Worm (Caenorhabditis elegans) whole organism, L3 larva: ENCODE results near the gene zfp-2.

Source experiments
- R02D3.7 ChIP-seq: fragments of 150-350 bp; optimal IDR thresholded peaks from 2 replicates; lab custom pipeline; 2014; ENCODE audit warnings: missing biosample characterization, missing genetic modification characterization
- ZK546.5 ChIP-seq: sonication (generic microtip); optimal IDR thresholded peaks from 2 replicates; lab custom pipeline; 2017; ENCODE audit warnings: missing biosample characterization, missing genetic modification characterization
- aly-2 ChIP-seq: fragments of 150-350 bp; optimal IDR thresholded peaks from 2 replicates; lab custom pipeline; 2014; ENCODE audit warnings: missing biosample characterization, missing genetic modification characterization
- ama-1 ChIP-seq: fragments of 150-350 bp; optimal IDR thresholded peaks from 2 replicates; lab custom pipeline; 2018
- ceh-16 ChIP-seq: sonication (generic microtip); optimal IDR thresholded peaks from 2 replicates; lab custom pipeline; 2017; ENCODE audit warnings: missing biosample characterization, missing genetic modification characterization
- ceh-28 ChIP-seq: fragments of 150-350 bp; optimal IDR thresholded peaks from 2 replicates; lab custom pipeline; 2014; ENCODE audit warnings: missing biosample characterization, missing genetic modification reagents, missing genetic modification characterization
- ceh-82 ChIP-seq: fragments of 150-350 bp; optimal IDR thresholded peaks from 2 replicates; lab custom pipeline; 2014; ENCODE audit warnings: missing biosample characterization, missing genetic modification characterization
- ceh-9 ChIP-seq: sonication (generic microtip); optimal IDR thresholded peaks from 2 replicates; lab custom pipeline; 2018; ENCODE audit warnings: missing biosample characterization, missing genetic modification characterization
- daf-12 ChIP-seq: fragments of 150-350 bp; optimal IDR thresholded peaks from 2 replicates; lab custom pipeline; 2014; ENCODE audit warnings: missing biosample characterization, missing genetic modification reagents, missing genetic modification characterization
- egl-27 ChIP-seq: sonication (generic microtip); optimal IDR thresholded peaks from 4 replicates; lab custom pipeline; 2017; ENCODE audit warnings: missing biosample characterization, missing genetic modification reagents, missing genetic modification characterization
- egl-5 ChIP-seq: fragments of 150-350 bp; optimal IDR thresholded peaks from 2 replicates; lab custom pipeline; 2017; ENCODE audit warnings: missing biosample characterization, missing genetic modification reagents, missing genetic modification characterization, inconsistent platforms
- elt-1 ChIP-seq: fragments of 150-350 bp; optimal IDR thresholded peaks from 2 replicates; lab custom pipeline; 2014; ENCODE audit warnings: missing biosample characterization, missing genetic modification characterization
- elt-2 ChIP-seq: sonication (generic microtip); optimal IDR thresholded peaks from 2 replicates; lab custom pipeline; 2016; ENCODE audit warnings: missing genetic modification reagents, mild to moderate bottlenecking, missing genetic modification characterization, missing compliant biosample characterization
- elt-3 ChIP-seq, 3 experiments: fragments of 150-350 bp in 1 of 3; sonication (generic microtip) in 2 of 3; optimal IDR thresholded peaks; 2 replicates in 2 of 3; 4 replicates in 1 of 3; lab custom pipeline; 2014 to 2017; ENCODE audit warnings: missing biosample characterization in 3 of 3, missing genetic modification characterization in 3 of 3
- eor-1 ChIP-seq, 2 experiments: fragments of 150-350 bp; optimal IDR thresholded peaks; 2 replicates each; lab custom pipeline; 2014 to 2018; ENCODE audit warnings: missing biosample characterization in 2 of 2, missing genetic modification characterization in 2 of 2
- fkh-10 ChIP-seq: sonication (generic microtip); optimal IDR thresholded peaks from 2 replicates; lab custom pipeline; 2017; ENCODE audit warnings: missing biosample characterization, missing genetic modification reagents, missing genetic modification characterization
- fkh-2 ChIP-seq: fragments of 150-350 bp; optimal IDR thresholded peaks from 2 replicates; lab custom pipeline; 2014; ENCODE audit warnings: missing biosample characterization, missing genetic modification reagents, missing genetic modification characterization
- fos-1 ChIP-seq: fragments of 150-350 bp; optimal IDR thresholded peaks from 2 replicates; lab custom pipeline; 2014; ENCODE audit warnings: missing biosample characterization, missing genetic modification characterization
- hmg-11 ChIP-seq: sonication (generic microtip); optimal IDR thresholded peaks from 2 replicates; lab custom pipeline; 2016; ENCODE audit warnings: missing genetic modification characterization, missing compliant biosample characterization
- jun-1 ChIP-seq: fragments of 150-350 bp; optimal IDR thresholded peaks from 2 replicates; lab custom pipeline; 2014; ENCODE audit warnings: missing biosample characterization, missing genetic modification reagents, missing genetic modification characterization
- lin-15B ChIP-seq: fragments of 150-350 bp; optimal IDR thresholded peaks from 2 replicates; lab custom pipeline; 2014; ENCODE audit warnings: missing biosample characterization, missing genetic modification characterization
- lin-39 ChIP-seq: fragments of 150-350 bp; optimal IDR thresholded peaks from 2 replicates; lab custom pipeline; 2018; ENCODE audit warnings: missing biosample characterization, missing genetic modification reagents, missing genetic modification characterization
- lsy-12 ChIP-seq: sonication (generic microtip); optimal IDR thresholded peaks from 2 replicates; lab custom pipeline; 2016; ENCODE audit warnings: mild to moderate bottlenecking, missing genetic modification characterization, missing compliant biosample characterization
- mdl-1 ChIP-seq: fragments of 150-350 bp; optimal IDR thresholded peaks from 2 replicates; lab custom pipeline; 2014; ENCODE audit warnings: missing biosample characterization, missing genetic modification characterization
- mml-1 ChIP-seq: fragments of 150-350 bp; sonication (generic microtip); optimal IDR thresholded peaks from 3 replicates; lab custom pipeline; 2014; ENCODE audit warnings: missing biosample characterization, missing genetic modification characterization
- nfya-1 ChIP-seq: sonication (generic microtip); optimal IDR thresholded peaks from 2 replicates; lab custom pipeline; 2017; ENCODE audit warnings: missing genetic modification characterization, mild to moderate bottlenecking, missing compliant biosample characterization, antibody characterized with exemption, moderate library complexity; ENCODE audit not compliant: insufficient read depth
- nhr-11 ChIP-seq: fragments of 150-350 bp; optimal IDR thresholded peaks from 2 replicates; lab custom pipeline; 2014; ENCODE audit warnings: missing biosample characterization, missing genetic modification characterization
- nhr-12 ChIP-seq: fragments of 150-350 bp; optimal IDR thresholded peaks from 2 replicates; lab custom pipeline; 2014; ENCODE audit warnings: missing biosample characterization, missing genetic modification characterization
- nhr-23 ChIP-seq: fragments of 150-350 bp; optimal IDR thresholded peaks from 2 replicates; lab custom pipeline; 2014; ENCODE audit warnings: missing biosample characterization, missing genetic modification reagents, missing genetic modification characterization
- nhr-237 ChIP-seq: fragments of 150-350 bp; optimal IDR thresholded peaks from 2 replicates; lab custom pipeline; 2014; ENCODE audit warnings: missing biosample characterization, missing genetic modification characterization
- nhr-25 ChIP-seq: sonication (generic microtip); optimal IDR thresholded peaks from 2 replicates; lab custom pipeline; 2017; ENCODE audit warnings: missing biosample characterization, missing genetic modification characterization
- nhr-28 ChIP-seq: fragments of 150-350 bp; optimal IDR thresholded peaks from 2 replicates; lab custom pipeline; 2014; ENCODE audit warnings: missing biosample characterization, missing genetic modification characterization
- nhr-43 ChIP-seq: sonication (generic microtip); optimal IDR thresholded peaks from 2 replicates; lab custom pipeline; 2016; ENCODE audit warnings: mild to moderate bottlenecking, missing genetic modification characterization, missing compliant biosample characterization; ENCODE audit not compliant: poor library complexity, severe bottlenecking
- nhr-67 ChIP-seq: fragments of 150-350 bp; optimal IDR thresholded peaks from 2 replicates; lab custom pipeline; 2014; ENCODE audit warnings: missing biosample characterization, missing genetic modification characterization
- nhr-76 ChIP-seq: fragments of 150-350 bp; sonication (generic microtip); optimal IDR thresholded peaks from 5 replicates; lab custom pipeline; 2014; ENCODE audit warnings: missing biosample characterization, missing genetic modification characterization
- nhr-77 ChIP-seq: fragments of 150-350 bp; optimal IDR thresholded peaks from 2 replicates; lab custom pipeline; 2014; ENCODE audit warnings: missing biosample characterization, missing genetic modification characterization
- pha-4 ChIP-seq: fragments of 150-350 bp; optimal IDR thresholded peaks from 2 replicates; lab custom pipeline; 2014; ENCODE audit warnings: missing biosample characterization, missing genetic modification reagents, missing genetic modification characterization
- pqm-1 ChIP-seq: fragments of 150-350 bp; optimal IDR thresholded peaks from 2 replicates; lab custom pipeline; 2017; ENCODE audit warnings: missing biosample characterization, missing genetic modification characterization, inconsistent platforms
- sea-2 ChIP-seq: fragments of 150-350 bp; sonication (generic microtip); optimal IDR thresholded peaks from 4 replicates; lab custom pipeline; 2014; ENCODE audit warnings: missing biosample characterization, missing genetic modification reagents, missing genetic modification characterization
- skn-1 ChIP-seq: fragments of 150-350 bp; optimal IDR thresholded peaks from 2 replicates; lab custom pipeline; 2014; ENCODE audit warnings: missing biosample characterization, missing genetic modification characterization
- snpc-4 ChIP-seq: fragments of 150-350 bp; optimal IDR thresholded peaks from 2 replicates; lab custom pipeline; 2014; ENCODE audit warnings: missing biosample characterization, missing genetic modification characterization
- tbx-2 ChIP-seq: sonication (generic microtip); optimal IDR thresholded peaks from 2 replicates; lab custom pipeline; 2016; ENCODE audit warnings: mild to moderate bottlenecking, missing genetic modification characterization, missing compliant biosample characterization
- unc-39 ChIP-seq: sonication (generic microtip); optimal IDR thresholded peaks from 4 replicates; lab custom pipeline; 2017; ENCODE audit warnings: missing biosample characterization, missing genetic modification characterization
- unc-62 ChIP-seq: fragments of 150-350 bp; sonication (generic microtip); optimal IDR thresholded peaks from 4 replicates; lab custom pipeline; 2014; ENCODE audit warnings: missing biosample characterization, missing genetic modification reagents, missing genetic modification characterization
- zag-1 ChIP-seq: fragments of 150-350 bp; optimal IDR thresholded peaks from 2 replicates; lab custom pipeline; 2014; ENCODE audit warnings: missing biosample characterization, missing genetic modification characterization
- ztf-11 ChIP-seq: fragments of 150-350 bp; optimal IDR thresholded peaks from 2 replicates; lab custom pipeline; 2014; ENCODE audit warnings: missing biosample characterization, missing genetic modification characterization
- ztf-4 ChIP-seq: fragments of 150-350 bp; optimal IDR thresholded peaks from 2 replicates; lab custom pipeline; 2014; ENCODE audit warnings: missing biosample characterization, missing genetic modification characterization

zfp-2 gene

ce11 chrII:9603419-9603818 is 46.0 kb downstream of the zfp-2 start:
- TF ChIP-seq nhr-76 (tag; lab: Kevin White, UChicago) (peak; percentile 67), nhr-43 (tag; lab: Kevin White, UChicago) (peak; percentile 97), nhr-77 (tag; lab: Kevin White, UChicago) (no peak), nhr-12 (no peak), pqm-1 (tag; lab: Kevin White, UChicago) (peak; percentile 98), nhr-23 (tag; lab: Kevin White, UChicago) (peak; percentile 96), hmg-11 (peak; percentile 87), unc-39 (tag; lab: Kevin White, UChicago) (no peak), elt-3 (tag; optimal IDR thresholded peaks at IDR 0.05; lab: Kevin White, UChicago) (peak in 2 of 3 experiments; percentile 9 to 91), nhr-25 (tag; lab: Kevin White, UChicago) (peak; percentile 97), pha-4 (peak; percentile 99), R02D3.7 (tag; lab: Kevin White, UChicago) (peak; percentile 52), mdl-1 (tag; lab: Kevin White, UChicago) (peak; percentile 100), nhr-67 (tag; lab: Kevin White, UChicago) (no peak), sea-2 (no peak), unc-62 (GFP tag; lab: Kevin White, UChicago) (peak; percentile 91), fkh-10 (GFP tag; lab: Kevin White, UChicago) (no peak), ZK546.5 (tag; lab: Kevin White, UChicago) (no peak), elt-1 (tag; lab: Kevin White, UChicago) (peak; percentile 73), eor-1 (tag; optimal IDR thresholded peaks at IDR 0.05; lab: Kevin White, UChicago) (no peak), nhr-28 (tag; lab: Kevin White, UChicago) (no peak), ceh-16 (tag; lab: Kevin White, UChicago) (no peak), daf-12 (tag; lab: Kevin White, UChicago) (peak; percentile 10), nhr-237 (tag; lab: Kevin White, UChicago) (no peak), egl-5 (tag; lab: Kevin White, UChicago) (peak; percentile 92), ztf-11 (no peak), ceh-82 (tag; lab: Kevin White, UChicago) (no peak), mml-1 (peak; percentile 69), jun-1 (tag; lab: Kevin White, UChicago) (peak; percentile 97), ztf-4 (tag; lab: Kevin White, UChicago) (peak; percentile 75), elt-2 (tag; lab: Kevin White, UChicago) (peak; percentile 91), lin-15B (tag; lab: Kevin White, UChicago) (peak; percentile 63), skn-1 (tag; lab: Kevin White, UChicago) (peak; percentile 86), lsy-12 (peak; percentile 86), tbx-2 (tag; lab: Kevin White, UChicago) (peak; percentile 74), lin-39 (peak; percentile 86), fos-1 (tag; lab: Kevin White, UChicago) (no peak), fkh-2 (peak; percentile 88), zag-1 (tag; lab: Kevin White, UChicago) (no peak), egl-27 (tag; lab: Kevin White, UChicago) (peak; percentile 41), ama-1 (peak; percentile 75), nfya-1 (tag; lab: Kevin White, UChicago) (peak; percentile 94), nhr-11 (tag; lab: Kevin White, UChicago) (peak; percentile 98), ceh-28 (peak; percentile 81), snpc-4 (peak; percentile 42), aly-2 (no peak), ceh-9 (tag; lab: Kevin White, UChicago) (no peak)
- TF ChIP-seq, all 47 proteins: peak for 30
